Worm (Caenorhabditis elegans): ENCODE results near the gene Y32H12A.1.

- TF ChIP-seq nhr-237 (tag; optimal IDR thresholded peaks at IDR 0.05): no peak
- TF ChIP-seq unc-39 (tag; optimal IDR thresholded peaks at IDR 0.05): no peak
- TF ChIP-seq mbf-1 (tag; optimal IDR thresholded peaks at IDR 0.05): no peak
- no peak for TF ChIP-seq mdl-1 (tag; optimal IDR thresholded peaks at IDR 0.05)
- no peak for TF ChIP-seq lin-39 (tag; optimal IDR thresholded peaks at IDR 0.05)
- no peak for TF ChIP-seq ama-1 (optimal IDR thresholded peaks at IDR 0.05)
- TF ChIP-seq ceh-82 (tag; optimal IDR thresholded peaks at IDR 0.05): no peak
- TF ChIP-seq nhr-21 (tag; optimal IDR thresholded peaks at IDR 0.05): no peak
- TF ChIP-seq fos-1 (tag; optimal IDR thresholded peaks at IDR 0.05): peak; percentile 3
- TF ChIP-seq elt-3 (tag; optimal IDR thresholded peaks at IDR 0.05): no peak
- no peak for TF ChIP-seq ztf-4 (tag; optimal IDR thresholded peaks at IDR 0.05)
- TF ChIP-seq unc-55 (GFP tag; optimal IDR thresholded peaks at IDR 0.05): peak; percentile 52
- TF ChIP-seq nhr-12 (tag; optimal IDR thresholded peaks at IDR 0.05): no peak
Measured at ce11 chrIII:5338787-5339186, 23.2 kb upstream of the Y32H12A.1 start.
